Fruit fly (Drosophila melanogaster) whole organism, adult: ENCODE results near the gene CG43740.

ENCODE experiments used
- CG11617 ChIP-seq: fragments of 200-800 bp; sonication (Bioruptor generic); optimal IDR thresholded peaks from 2 replicates; lab custom pipeline; 2017; ENCODE audit warnings: mild to moderate bottlenecking, missing biosample characterization, missing genetic modification reagents, missing genetic modification characterization
- CG12768 ChIP-seq: fragments of 200-800 bp; sonication (Bioruptor generic); optimal IDR thresholded peaks from 2 replicates; lab custom pipeline; 2017; ENCODE audit warnings: missing biosample characterization, missing genetic modification characterization, mild to moderate bottlenecking, moderate library complexity, missing genetic modification reagents
- CG14711 ChIP-seq: fragments of 200-800 bp; sonication (Bioruptor generic); optimal IDR thresholded peaks from 2 replicates; lab custom pipeline; 2018; ENCODE audit warnings: missing biosample characterization, mild to moderate bottlenecking, missing genetic modification characterization, moderate library complexity
- CG1620 ChIP-seq: fragments of 200-800 bp; sonication (Bioruptor generic); optimal IDR thresholded peaks from 2 replicates; lab custom pipeline; 2016; ENCODE audit warnings: missing biosample characterization, missing genetic modification characterization
- CG33017 ChIP-seq: fragments of 200-800 bp; sonication (Bioruptor generic); optimal IDR thresholded peaks from 2 replicates; lab custom pipeline; 2018; ENCODE audit warnings: missing biosample characterization, mild to moderate bottlenecking, missing genetic modification characterization, moderate library complexity
- CG5204 ChIP-seq: fragments of 200-800 bp; sonication (Bioruptor generic); optimal IDR thresholded peaks from 2 replicates; lab custom pipeline; 2016; ENCODE audit warnings: missing biosample characterization, missing genetic modification characterization
- CG7045 ChIP-seq: fragments of 200-800 bp; sonication (Bioruptor generic); optimal IDR thresholded peaks from 2 replicates; lab custom pipeline; 2017; ENCODE audit warnings: missing biosample characterization, mild to moderate bottlenecking, missing genetic modification characterization
- CG7101 ChIP-seq: fragments of 200-800 bp; sonication (Bioruptor generic); optimal IDR thresholded peaks from 2 replicates; lab custom pipeline; 2018; ENCODE audit warnings: missing biosample characterization, mild to moderate bottlenecking, missing genetic modification characterization, moderate library complexity
- Clk ChIP-seq: fragments of 200-800 bp; sonication (Bioruptor generic); optimal IDR thresholded peaks from 2 replicates; lab custom pipeline; 2017; ENCODE audit warnings: missing biosample characterization, missing genetic modification characterization
- Crg-1 ChIP-seq: fragments of 200-800 bp; sonication (Bioruptor generic); optimal IDR thresholded peaks from 2 replicates; lab custom pipeline; 2016; ENCODE audit warnings: missing biosample characterization, missing genetic modification characterization
- Hr96 ChIP-seq: fragments of 200-800 bp; sonication (Bioruptor generic); optimal IDR thresholded peaks from 2 replicates; lab custom pipeline; 2016; ENCODE audit warnings: missing biosample characterization, missing genetic modification characterization
- Mnt ChIP-seq: fragments of 200-800 bp; sonication (Bioruptor generic); optimal IDR thresholded peaks from 2 replicates; lab custom pipeline; 2016; ENCODE audit warnings: missing biosample characterization, mild to moderate bottlenecking, missing genetic modification characterization
- bab1 ChIP-seq: fragments of 200-800 bp; sonication (Bioruptor generic); optimal IDR thresholded peaks from 3 replicates; lab custom pipeline; 2019; ENCODE audit warnings: missing biosample characterization, mild to moderate bottlenecking, missing genetic modification characterization, moderate library complexity
- cic ChIP-seq: fragments of 200-800 bp; sonication (Bioruptor generic); optimal IDR thresholded peaks from 2 replicates; lab custom pipeline; 2017; ENCODE audit warnings: missing biosample characterization, mild to moderate bottlenecking, missing genetic modification characterization, moderate library complexity
- cnc ChIP-seq, 2 experiments: fragments of >200 bp; optimal IDR thresholded peaks; 2 replicates each; lab custom pipeline; 2017
- kay ChIP-seq: fragments of 200-800 bp; sonication (Bioruptor generic); peaks from one replicate; lab custom pipeline; 2016; ENCODE audit warnings: missing biosample characterization, missing genetic modification characterization, borderline replicate concordance
- ovo ChIP-seq: fragments of 200-800 bp; sonication (Bioruptor generic); optimal IDR thresholded peaks from 2 replicates; lab custom pipeline; 2016; ENCODE audit warnings: missing biosample characterization, missing genetic modification characterization
- pad ChIP-seq: fragments of 200-800 bp; sonication (Bioruptor generic); optimal IDR thresholded peaks from 3 replicates; lab custom pipeline; 2017; ENCODE audit warnings: missing biosample characterization, missing genetic modification characterization, mild to moderate bottlenecking, moderate library complexity, missing genetic modification reagents
- tj ChIP-seq: fragments of 200-800 bp; sonication (Bioruptor generic); optimal IDR thresholded peaks from 3 replicates; lab custom pipeline; 2017; ENCODE audit warnings: missing biosample characterization, mild to moderate bottlenecking, missing genetic modification characterization, moderate library complexity
- toe ChIP-seq: fragments of 200-800 bp; sonication (Bioruptor generic); optimal IDR thresholded peaks from 2 replicates; lab custom pipeline; 2016; ENCODE audit warnings: missing biosample characterization, missing genetic modification characterization

Gene CG43740

dm6 chrX:10369315-10369714 is 35.9 kb downstream of the CG43740 start:
- TF ChIP-seq cic (no peak), CG7101 (tag; lab: Kevin White, UChicago) (no peak), CG11617 (GFP tag; lab: Kevin White, UChicago) (no peak), pad (GFP tag; lab: Kevin White, UChicago) (no peak), CG7045 (GFP tag; lab: Kevin White, UChicago) (no peak), CG12768 (no peak), CG5204 (no peak), Crg-1 (GFP tag; lab: Kevin White, UChicago) (no peak), CG33017 (tag; lab: Kevin White, UChicago) (no peak), cnc (optimal IDR thresholded peaks at IDR 0.05; lab: Kevin White, UChicago) (no peak)

dm6 chrX:10369763-10370162 is 36.3 kb downstream of the CG43740 start:
- TF ChIP-seq Mnt: peak; percentile 49
- TF ChIP-seq Hr96 (GFP tag; lab: Kevin White, UChicago): no peak
- no peak for TF ChIP-seq CG5204
- TF ChIP-seq Crg-1 (GFP tag; lab: Kevin White, UChicago): peak; percentile 34
- peak; percentile 15 for TF ChIP-seq toe (GFP tag; lab: Kevin White, UChicago)

dm6 chrX:10370201-10371038 is 37.0 kb downstream of the CG43740 start:
- TF ChIP-seq CG33017 (tag; lab: Kevin White, UChicago): no peak
- peak; percentile 79 for TF ChIP-seq cic
- peak; percentile 51 for TF ChIP-seq Mnt
- peak; percentile 6 for TF ChIP-seq CG12768

dm6 chrX:10375216-10375615 is 41.8 kb downstream of the CG43740 start, which contains the start of the genes CG32686 and CG2898:
CG32686 (minus strand) TSS chrX:10375316.
CG2898 (plus strand) TSS chrX:10375374.
- TF ChIP-seq Hr96 (GFP tag; lab: Kevin White, UChicago): no peak
- TF ChIP-seq CG12768: no peak
- TF ChIP-seq CG14711 (tag; lab: Kevin White, UChicago): no peak
- TF ChIP-seq CG7101 (tag; lab: Kevin White, UChicago): no peak
- TF ChIP-seq CG5204: no peak
- no peak for TF ChIP-seq kay

DNA sequence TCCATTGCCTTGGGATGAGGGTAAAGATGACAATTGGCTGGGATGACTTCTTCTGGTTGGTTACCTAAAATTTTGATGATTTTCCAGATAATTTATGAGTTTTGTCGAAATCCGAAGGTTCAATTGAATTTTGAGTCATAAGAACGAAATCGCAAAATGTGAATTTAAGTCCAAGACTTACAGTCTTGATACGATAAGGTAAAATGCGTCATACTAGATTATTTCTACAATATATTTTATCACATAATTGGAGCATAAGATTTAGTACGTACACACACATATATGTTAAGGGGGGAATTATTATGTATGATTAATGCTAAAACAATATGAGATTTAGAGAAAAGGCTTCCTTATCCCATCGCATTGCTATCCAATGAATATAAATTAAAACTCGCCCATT is 47.8 kb downstream of the CG43740 start, which contains the start of gene CG32681:
Gene CG32681, minus strand, starts transcription at position 101 of the 400 bp plus-strand sequence.
- TF ChIP-seq Crg-1 (GFP tag; lab: Kevin White, UChicago) (no peak), CG14711 (tag; lab: Kevin White, UChicago) (no peak), CG1620 (no peak), CG5204 (no peak), pad (GFP tag; lab: Kevin White, UChicago) (no peak), CG7101 (tag; lab: Kevin White, UChicago) (no peak), cnc (optimal IDR thresholded peaks at IDR 0.05; lab: Kevin White, UChicago) (no peak), cic (no peak), CG7045 (GFP tag; lab: Kevin White, UChicago) (no peak), CG12768 (no peak), CG33017 (tag; lab: Kevin White, UChicago) (no peak), CG11617 (GFP tag; lab: Kevin White, UChicago) (no peak), toe (GFP tag; lab: Kevin White, UChicago) (no peak), tj (GFP tag; lab: Kevin White, UChicago) (no peak), bab1 (GFP tag; lab: Kevin White, UChicago) (no peak)

dm6 chrX:10384947-10385346 is 51.5 kb downstream of the CG43740 start:
- TF ChIP-seq CG12768: no peak
- TF ChIP-seq Hr96 (GFP tag; lab: Kevin White, UChicago): no peak
- no peak for TF ChIP-seq cic
- TF ChIP-seq ovo: no peak
- TF ChIP-seq CG33017 (tag; lab: Kevin White, UChicago): no peak
- no peak for TF ChIP-seq CG7045 (GFP tag; lab: Kevin White, UChicago)
- no peak for TF ChIP-seq cnc (optimal IDR thresholded peaks at IDR 0.05; lab: Kevin White, UChicago)
- TF ChIP-seq CG5204: no peak
- TF ChIP-seq pad (GFP tag; lab: Kevin White, UChicago): no peak
- no peak for TF ChIP-seq bab1 (GFP tag; lab: Kevin White, UChicago)
- TF ChIP-seq kay: no peak
- TF ChIP-seq CG1620: no peak

dm6 chrX:10385757-10386156 is 52.3 kb downstream of the CG43740 start, which contains the start of the genes Psf3 and flw:
Psf3 (minus strand) TSS chrX:10385861.
flw (plus strand) TSS chrX:10385960.
- TF ChIP-seq Crg-1 (GFP tag; lab: Kevin White, UChicago) (peak; percentile 39), CG5204 (no peak), Hr96 (GFP tag; lab: Kevin White, UChicago) (no peak), Clk (no peak), CG11617 (GFP tag; lab: Kevin White, UChicago) (no peak), CG12768 (peak; percentile 31), cnc (optimal IDR thresholded peaks at IDR 0.05; lab: Kevin White, UChicago) (no peak), CG7045 (GFP tag; lab: Kevin White, UChicago) (no peak), bab1 (GFP tag; lab: Kevin White, UChicago) (peak; percentile 26), CG33017 (tag; lab: Kevin White, UChicago) (no peak), kay (no peak), toe (GFP tag; lab: Kevin White, UChicago) (peak; percentile 31), Mnt (no peak), cic (peak; percentile 10), CG7101 (tag; lab: Kevin White, UChicago) (peak; percentile 37), CG1620 (peak; percentile 74), pad (GFP tag; lab: Kevin White, UChicago) (peak; percentile 45), CG14711 (tag; lab: Kevin White, UChicago) (peak; percentile 8), ovo (peak; percentile 51), tj (GFP tag; lab: Kevin White, UChicago) (no peak)
